Worm (Caenorhabditis elegans) whole organism, L4/young adult: ENCODE measurements around the gene Y54G11A.2.

ENCODE experiments used
- W03F9.2 ChIP-seq: fragments of 150-350 bp; optimal IDR thresholded peaks from 2 replicates; lab custom pipeline; 2014; ENCODE audit warnings: missing biosample characterization, missing genetic modification characterization
- dao-5 ChIP-seq: sonication (generic microtip); optimal IDR thresholded peaks from 2 replicates; lab custom pipeline; 2016; ENCODE audit warnings: missing genotype, missing genetic modification characterization, moderate library complexity, missing compliant biosample characterization
- him-1 ChIP-seq: sonication (generic microtip); optimal IDR thresholded peaks from 2 replicates; lab custom pipeline; 2016; ENCODE audit warnings: missing genotype, missing genetic modification reagents, missing genetic modification characterization, missing compliant biosample characterization

ce11 chrII:14255850-14256249 is 3.7 kb downstream of the Y54G11A.2 start:
- TF ChIP-seq dao-5 (tag; lab: Kevin White, UChicago) = no peak
- TF ChIP-seq him-1 (tag; lab: Kevin White, UChicago) = no peak
- TF ChIP-seq W03F9.2 (tag; lab: Kevin White, UChicago) = no peak
